Fruit fly (Drosophila melanogaster): ENCODE results near the gene CG13639.

CG13639 gene

dm6 chr3R:24893320-24893955 lies 33.3 kb upstream of the CG13639 start (continued):
- TF ChIP-seq CG10147 (GFP tag; optimal IDR thresholded peaks at IDR 0.05) (peak; percentile 85), HmgD (GFP tag; optimal IDR thresholded peaks at IDR 0.05) (no peak), BtbVII (GFP tag; optimal IDR thresholded peaks at IDR 0.05) (peak; percentile 70), CG10654 (GFP tag; optimal IDR thresholded peaks at IDR 0.05) (peak; percentile 62), CG14965 (GFP tag; optimal IDR thresholded peaks at IDR 0.05; ENCODE audit: borderline replicate concordance) (no peak), CG17186 (GFP tag; optimal IDR thresholded peaks at IDR 0.05) (no peak), gro (GFP tag; optimal IDR thresholded peaks at IDR 0.05) (no peak), CG10209 (GFP tag; optimal IDR thresholded peaks at IDR 0.05) (peak; percentile 78), CG17802 (tag; optimal IDR thresholded peaks at IDR 0.05) (no peak), CG10321 (GFP tag; IDR thresholded peaks at IDR 0.05) (peak; percentile 16; the same call in 1 of the 2 replicates), CG1602 (GFP tag; optimal IDR thresholded peaks at IDR 0.05) (peak; percentile 60), pnt (GFP tag; optimal IDR thresholded peaks at IDR 0.05) (peak; percentile 12), CG1647 (GFP tag; optimal IDR thresholded peaks at IDR 0.05) (no peak), Gug (GFP tag; IDR thresholded peaks at IDR 0.05) (no peak), Pdp1 (GFP tag; optimal IDR thresholded peaks at IDR 0.05) (peak in 1 of 2 experiments; percentile 5), p53 (GFP tag; optimal IDR thresholded peaks at IDR 0.05) (no peak), CG3163 (GFP tag; optimal IDR thresholded peaks at IDR 0.05) (no peak), D19A (tag; optimal IDR thresholded peaks at IDR 0.05) (peak; percentile 87), bigmax (GFP tag; optimal IDR thresholded peaks at IDR 0.05) (no peak), Dbx (GFP tag; IDR thresholded peaks at IDR 0.05) (0 out of 3 replicates have a peak, but pooled peaks have one; percentile 53), Mad (GFP tag; optimal IDR thresholded peaks at IDR 0.05) (no peak), CG3838 (GFP tag; optimal IDR thresholded peaks at IDR 0.05) (no peak), Aef1 (GFP tag; IDR thresholded peaks at IDR 0.05) (peak; percentile 35; the same call in 1 of the 3 replicates), Dll (GFP tag; IDR thresholded peaks at IDR 0.05; ENCODE audit: partially characterized antibody) (no peak), CG30020 (tag; optimal IDR thresholded peaks at IDR 0.05) (peak; percentile 73), hb (GFP tag; IDR thresholded peaks at IDR 0.05; ENCODE audit: partially characterized antibody) (no peak), CG9932 (GFP tag; IDR thresholded peaks at IDR 0.05) (peak; percentile 49; the same call in 1 of the 2 replicates), CG2712 (tag; optimal IDR thresholded peaks at IDR 0.05) (peak; percentile 95), br (optimal IDR thresholded peaks at IDR 0.05) (no peak), HmgZ (tag; optimal IDR thresholded peaks at IDR 0.05) (peak; percentile 11), CG8924 (tag; optimal IDR thresholded peaks at IDR 0.05) (peak; percentile 94), yki (optimal IDR thresholded peaks at IDR 0.05) (no peak), NC2β (GFP tag; optimal IDR thresholded peaks at IDR 0.05) (no peak), CG7745 (tag; optimal IDR thresholded peaks at IDR 0.05) (peak; percentile 50), CG6689 (GFP tag; IDR thresholded peaks at IDR 0.05) (peak; percentile 86), psq (GFP tag; optimal IDR thresholded peaks at IDR 0.05) (peak; percentile 21), CG16813 (GFP tag; IDR thresholded peaks at IDR 0.05; ENCODE audit: partially characterized antibody) (no peak), bowl (GFP tag; IDR thresholded peaks at IDR 0.05) (0 out of 2 replicates have a peak, but pooled peaks have one; percentile 14), CG12299 (tag; optimal IDR thresholded peaks at IDR 0.05) (peak; percentile 75), btn (GFP tag; optimal IDR thresholded peaks at IDR 0.05) (no peak), tap (tag; optimal IDR thresholded peaks at IDR 0.05) (peak; percentile 81), tup (GFP tag; optimal IDR thresholded peaks at IDR 0.05) (no peak), CG7963 (GFP tag; IDR thresholded peaks at IDR 0.05; ENCODE audit: partially characterized antibody) (no peak), en (GFP tag; optimal IDR thresholded peaks at IDR 0.05) (no peak), CG4360 (GFP tag; IDR thresholded peaks at IDR 0.05) (no peak), CG15479 (GFP tag; optimal IDR thresholded peaks at IDR 0.05) (no peak), CG17829 (tag; optimal IDR thresholded peaks at IDR 0.05) (peak; percentile 95), Deaf1 (tag; optimal IDR thresholded peaks at IDR 0.05) (peak; percentile 69), Antp (GFP tag; optimal IDR thresholded peaks at IDR 0.05) (no peak), CG7928 (GFP tag; optimal IDR thresholded peaks at IDR 0.05) (peak; percentile 14)
